Fruit fly (Drosophila melanogaster) whole organism: ENCODE measurements around the gene Gmd.

ENCODE experiments used
- CG8478 ChIP-seq: fragments of >200 bp; optimal IDR thresholded peaks from 2 replicates; lab custom pipeline; 2018; ENCODE audit warnings: inconsistent platforms
- Dll ChIP-seq: fragments of >200 bp; optimal IDR thresholded peaks from 2 replicates; lab custom pipeline; 2017
- EcR ChIP-seq, 2 experiments: fragments of >200 bp; optimal IDR thresholded peaks; 2 replicates each; lab custom pipeline; 2017; ENCODE audit warnings: missing biosample characterization in 2 of 2, missing genetic modification characterization in 2 of 2, missing genetic modification reagents in 2 of 2
- psq ChIP-seq: fragments of >200 bp; optimal IDR thresholded peaks from 2 replicates; lab custom pipeline; 2017
- usp ChIP-seq: fragments of >200 bp; optimal IDR thresholded peaks from 2 replicates; lab custom pipeline; 2017; ENCODE audit warnings: missing biosample characterization, missing genetic modification characterization, mixed read lengths

DNA sequence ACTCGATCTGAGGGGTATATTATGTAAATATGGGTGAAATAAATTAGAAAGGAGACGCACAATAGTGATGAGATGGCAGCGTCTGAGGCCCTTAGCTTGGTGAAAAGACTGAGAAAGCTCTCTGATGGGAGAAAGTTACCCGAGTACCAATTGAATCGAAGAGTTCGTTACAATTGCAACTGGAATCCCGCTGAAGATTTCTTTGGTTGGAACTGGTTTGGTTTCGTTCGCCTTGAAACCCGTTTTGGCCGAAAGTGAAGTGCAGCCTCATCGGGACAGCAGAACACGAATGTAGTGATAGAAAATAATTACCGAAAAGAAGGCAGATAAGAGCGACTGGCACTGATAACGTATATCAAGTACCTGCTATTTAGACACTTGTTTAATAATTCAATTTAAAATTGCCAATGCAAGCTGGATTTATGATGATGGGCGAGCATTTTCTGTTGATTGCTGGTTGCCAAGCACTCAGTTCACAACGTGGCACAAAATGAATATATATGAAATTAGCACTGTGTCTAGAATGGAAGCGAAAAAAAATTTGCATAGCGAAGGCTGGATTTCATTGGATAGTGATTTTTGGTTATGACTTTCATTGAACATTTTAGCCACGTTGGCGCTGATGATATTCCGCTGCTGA, 19.6 kb upstream of the Gmd start:
- TF ChIP-seq psq (lab: Kevin White, UChicago) (no peak), EcR (GFP tag; optimal IDR thresholded peaks at IDR 0.05; lab: Kevin White, UChicago) (no peak), Dll (lab: Kevin White, UChicago) (no peak), usp (GFP tag; lab: Kevin White, UChicago) (no peak), CG8478 (lab: Kevin White, UChicago) (no peak)
